Worm (Caenorhabditis elegans) whole organism, L3 larva: ENCODE data around the gene txt-12.

Source experiments
- R02D3.7 ChIP-seq: fragments of 150-350 bp; optimal IDR thresholded peaks from 2 replicates; lab custom pipeline; 2014; ENCODE audit warnings: missing biosample characterization, missing genetic modification characterization
- ZK546.5 ChIP-seq: sonication (generic microtip); optimal IDR thresholded peaks from 2 replicates; lab custom pipeline; 2017; ENCODE audit warnings: missing biosample characterization, missing genetic modification characterization
- ama-1 ChIP-seq: fragments of 150-350 bp; optimal IDR thresholded peaks from 2 replicates; lab custom pipeline; 2018
- ceh-16 ChIP-seq: sonication (generic microtip); optimal IDR thresholded peaks from 2 replicates; lab custom pipeline; 2017; ENCODE audit warnings: missing biosample characterization, missing genetic modification characterization
- ceh-9 ChIP-seq: sonication (generic microtip); optimal IDR thresholded peaks from 2 replicates; lab custom pipeline; 2018; ENCODE audit warnings: missing biosample characterization, missing genetic modification characterization
- daf-12 ChIP-seq: fragments of 150-350 bp; optimal IDR thresholded peaks from 2 replicates; lab custom pipeline; 2014; ENCODE audit warnings: missing biosample characterization, missing genetic modification reagents, missing genetic modification characterization
- egl-5 ChIP-seq: fragments of 150-350 bp; optimal IDR thresholded peaks from 2 replicates; lab custom pipeline; 2017; ENCODE audit warnings: missing biosample characterization, missing genetic modification reagents, missing genetic modification characterization, inconsistent platforms
- elt-1 ChIP-seq: fragments of 150-350 bp; optimal IDR thresholded peaks from 2 replicates; lab custom pipeline; 2014; ENCODE audit warnings: missing biosample characterization, missing genetic modification characterization
- elt-2 ChIP-seq: sonication (generic microtip); optimal IDR thresholded peaks from 2 replicates; lab custom pipeline; 2016; ENCODE audit warnings: missing genetic modification reagents, mild to moderate bottlenecking, missing genetic modification characterization, missing compliant biosample characterization
- elt-3 ChIP-seq, 3 experiments: fragments of 150-350 bp in 1 of 3; sonication (generic microtip) in 2 of 3; optimal IDR thresholded peaks; 2 replicates in 2 of 3; 4 replicates in 1 of 3; lab custom pipeline; 2014 to 2017; ENCODE audit warnings: missing biosample characterization in 3 of 3, missing genetic modification characterization in 3 of 3
- fkh-2 ChIP-seq: fragments of 150-350 bp; optimal IDR thresholded peaks from 2 replicates; lab custom pipeline; 2014; ENCODE audit warnings: missing biosample characterization, missing genetic modification reagents, missing genetic modification characterization
- fos-1 ChIP-seq: fragments of 150-350 bp; optimal IDR thresholded peaks from 2 replicates; lab custom pipeline; 2014; ENCODE audit warnings: missing biosample characterization, missing genetic modification characterization
- lin-39 ChIP-seq: fragments of 150-350 bp; optimal IDR thresholded peaks from 2 replicates; lab custom pipeline; 2018; ENCODE audit warnings: missing biosample characterization, missing genetic modification reagents, missing genetic modification characterization
- mdl-1 ChIP-seq: fragments of 150-350 bp; optimal IDR thresholded peaks from 2 replicates; lab custom pipeline; 2014; ENCODE audit warnings: missing biosample characterization, missing genetic modification characterization
- mml-1 ChIP-seq: fragments of 150-350 bp; sonication (generic microtip); optimal IDR thresholded peaks from 3 replicates; lab custom pipeline; 2014; ENCODE audit warnings: missing biosample characterization, missing genetic modification characterization
- nhr-11 ChIP-seq: fragments of 150-350 bp; optimal IDR thresholded peaks from 2 replicates; lab custom pipeline; 2014; ENCODE audit warnings: missing biosample characterization, missing genetic modification characterization
- nhr-12 ChIP-seq: fragments of 150-350 bp; optimal IDR thresholded peaks from 2 replicates; lab custom pipeline; 2014; ENCODE audit warnings: missing biosample characterization, missing genetic modification characterization
- nhr-23 ChIP-seq: fragments of 150-350 bp; optimal IDR thresholded peaks from 2 replicates; lab custom pipeline; 2014; ENCODE audit warnings: missing biosample characterization, missing genetic modification reagents, missing genetic modification characterization
- nhr-25 ChIP-seq: sonication (generic microtip); optimal IDR thresholded peaks from 2 replicates; lab custom pipeline; 2017; ENCODE audit warnings: missing biosample characterization, missing genetic modification characterization
- nhr-28 ChIP-seq: fragments of 150-350 bp; optimal IDR thresholded peaks from 2 replicates; lab custom pipeline; 2014; ENCODE audit warnings: missing biosample characterization, missing genetic modification characterization
- nhr-43 ChIP-seq: sonication (generic microtip); optimal IDR thresholded peaks from 2 replicates; lab custom pipeline; 2016; ENCODE audit warnings: mild to moderate bottlenecking, missing genetic modification characterization, missing compliant biosample characterization; ENCODE audit not compliant: poor library complexity, severe bottlenecking
- nhr-67 ChIP-seq: fragments of 150-350 bp; optimal IDR thresholded peaks from 2 replicates; lab custom pipeline; 2014; ENCODE audit warnings: missing biosample characterization, missing genetic modification characterization
- nhr-76 ChIP-seq: fragments of 150-350 bp; sonication (generic microtip); optimal IDR thresholded peaks from 5 replicates; lab custom pipeline; 2014; ENCODE audit warnings: missing biosample characterization, missing genetic modification characterization
- nhr-77 ChIP-seq: fragments of 150-350 bp; optimal IDR thresholded peaks from 2 replicates; lab custom pipeline; 2014; ENCODE audit warnings: missing biosample characterization, missing genetic modification characterization
- pha-4 ChIP-seq: fragments of 150-350 bp; optimal IDR thresholded peaks from 2 replicates; lab custom pipeline; 2014; ENCODE audit warnings: missing biosample characterization, missing genetic modification reagents, missing genetic modification characterization
- pqm-1 ChIP-seq: fragments of 150-350 bp; optimal IDR thresholded peaks from 2 replicates; lab custom pipeline; 2017; ENCODE audit warnings: missing biosample characterization, missing genetic modification characterization, inconsistent platforms
- sea-2 ChIP-seq: fragments of 150-350 bp; sonication (generic microtip); optimal IDR thresholded peaks from 4 replicates; lab custom pipeline; 2014; ENCODE audit warnings: missing biosample characterization, missing genetic modification reagents, missing genetic modification characterization
- snpc-4 ChIP-seq: fragments of 150-350 bp; optimal IDR thresholded peaks from 2 replicates; lab custom pipeline; 2014; ENCODE audit warnings: missing biosample characterization, missing genetic modification characterization
- tbx-2 ChIP-seq: sonication (generic microtip); optimal IDR thresholded peaks from 2 replicates; lab custom pipeline; 2016; ENCODE audit warnings: mild to moderate bottlenecking, missing genetic modification characterization, missing compliant biosample characterization
- unc-39 ChIP-seq: sonication (generic microtip); optimal IDR thresholded peaks from 4 replicates; lab custom pipeline; 2017; ENCODE audit warnings: missing biosample characterization, missing genetic modification characterization
- unc-62 ChIP-seq: fragments of 150-350 bp; sonication (generic microtip); optimal IDR thresholded peaks from 4 replicates; lab custom pipeline; 2014; ENCODE audit warnings: missing biosample characterization, missing genetic modification reagents, missing genetic modification characterization
- zag-1 ChIP-seq: fragments of 150-350 bp; optimal IDR thresholded peaks from 2 replicates; lab custom pipeline; 2014; ENCODE audit warnings: missing biosample characterization, missing genetic modification characterization
- ztf-11 ChIP-seq: fragments of 150-350 bp; optimal IDR thresholded peaks from 2 replicates; lab custom pipeline; 2014; ENCODE audit warnings: missing biosample characterization, missing genetic modification characterization
- ztf-4 ChIP-seq: fragments of 150-350 bp; optimal IDR thresholded peaks from 2 replicates; lab custom pipeline; 2014; ENCODE audit warnings: missing biosample characterization, missing genetic modification characterization

The txt-12 gene

ce11 chrV:15085335-15085800, 7.4 kb upstream of the txt-12 start, which contains the start of the genes ahsa-1 and C01G10.7 (continued):
- TF ChIP-seq nhr-77 (tag; lab: Kevin White, UChicago) (peak; percentile 37), sea-2 (no peak), nhr-67 (no peak), fkh-2 (tag; lab: Kevin White, UChicago) (no peak), nhr-23 (tag; lab: Kevin White, UChicago) (no peak), elt-2 (tag; lab: Kevin White, UChicago) (peak; percentile 61), daf-12 (tag; lab: Kevin White, UChicago) (no peak), pqm-1 (tag; lab: Kevin White, UChicago) (peak; percentile 82), pha-4 (tag; lab: Kevin White, UChicago) (peak; percentile 95), nhr-43 (tag; lab: Kevin White, UChicago) (peak; percentile 95), egl-5 (tag; lab: Kevin White, UChicago) (peak; percentile 87)
- TF ChIP-seq, all 47 proteins: peak for 24

- TF ChIP-seq egl-5 (tag; lab: Kevin White, UChicago) = no peak
- TF ChIP-seq pha-4 (tag; lab: Kevin White, UChicago) = peak; percentile 27
- no peak for TF ChIP-seq elt-3 (tag; optimal IDR thresholded peaks at IDR 0.05; lab: Kevin White, UChicago)
- no peak for TF ChIP-seq zag-1 (tag; lab: Kevin White, UChicago)
- no peak for TF ChIP-seq lin-39 (tag; lab: Kevin White, UChicago)
- TF ChIP-seq unc-62 (GFP tag; lab: Kevin White, UChicago) = no peak
These were observed 5.5 kb upstream of the txt-12 start, which contains the start of the genes C01G10.15 and C01G10.6 for ce11 chrV:15087207-15087706. Gene C01G10.15 (minus strand): TSS chrV:15087307. Gene C01G10.6 (plus strand): TSS chrV:15087656.

ce11 chrV:15088613-15089012, 4.2 kb upstream of the txt-12 start, which contains the start of gene C01G10.18:
Gene C01G10.18 (minus strand): TSS chrV:15088713.
- TF ChIP-seq ama-1 (lab: Kevin White, UChicago) = no peak
- no peak for TF ChIP-seq ztf-11 (tag; lab: Kevin White, UChicago)
- TF ChIP-seq nhr-11 (tag; lab: Kevin White, UChicago) = no peak
- no peak for TF ChIP-seq mml-1 (tag; lab: Kevin White, UChicago)
- no peak for TF ChIP-seq tbx-2 (tag; lab: Kevin White, UChicago)
- no peak for TF ChIP-seq elt-1 (tag; lab: Kevin White, UChicago)

- TF ChIP-seq lin-39 (tag; lab: Kevin White, UChicago) (no peak), R02D3.7 (tag; lab: Kevin White, UChicago) (no peak), elt-2 (tag; lab: Kevin White, UChicago) (no peak), ZK546.5 (tag; lab: Kevin White, UChicago) (no peak), fos-1 (no peak), sea-2 (no peak), fkh-2 (tag; lab: Kevin White, UChicago) (no peak), mml-1 (tag; lab: Kevin White, UChicago) (no peak), ceh-9 (tag; lab: Kevin White, UChicago) (no peak), mdl-1 (tag; lab: Kevin White, UChicago) (no peak), nhr-11 (tag; lab: Kevin White, UChicago) (no peak), ceh-16 (tag; lab: Kevin White, UChicago) (no peak), nhr-77 (tag; lab: Kevin White, UChicago) (no peak), ztf-4 (tag; lab: Kevin White, UChicago) (no peak), nhr-25 (tag; lab: Kevin White, UChicago) (no peak), elt-1 (tag; lab: Kevin White, UChicago) (no peak), snpc-4 (tag; lab: Kevin White, UChicago) (no peak), nhr-76 (tag; lab: Kevin White, UChicago) (no peak)
These were observed 3.3 kb upstream of the txt-12 start, which contains the start of the genes C01G10.5 and C01G10.4 for ce11 chrV:15089438-15089837. Gene C01G10.5 (minus strand): TSS chrV:15089538. Gene C01G10.4 (plus strand): TSS chrV:15089740.

ce11 chrV:15090457-15090856, 2.3 kb upstream of the txt-12 start, which contains the start of gene C01G10.17:
Gene C01G10.17 (plus strand): TSS chrV:15090757.
- TF ChIP-seq nhr-28 (tag; lab: Kevin White, UChicago) (no peak), zag-1 (tag; lab: Kevin White, UChicago) (no peak), nhr-12 (tag; lab: Kevin White, UChicago) (no peak), unc-39 (tag; lab: Kevin White, UChicago) (no peak)
